Worm (Caenorhabditis elegans): Measurements from ENCODE around the gene oig-8.

The oig-8 gene

ce11 chrII:6667534-6667933, 18.6 kb upstream of the oig-8 start:
- TF ChIP-seq drap-1 (GFP tag; optimal IDR thresholded peaks at IDR 0.05) (no peak), ceh-43 (GFP tag; optimal IDR thresholded peaks at IDR 0.05) (no peak), ceh-39 (tag; optimal IDR thresholded peaks at IDR 0.05) (no peak), unc-62 (GFP tag; optimal IDR thresholded peaks at IDR 0.05) (no peak), nhr-2 (tag; optimal IDR thresholded peaks at IDR 0.05) (no peak), sptf-1 (tag; optimal IDR thresholded peaks at IDR 0.05) (no peak), blmp-1 (tag; optimal IDR thresholded peaks at IDR 0.05) (no peak), ham-2 (GFP tag; optimal IDR thresholded peaks at IDR 0.05) (no peak), unc-39 (tag; optimal IDR thresholded peaks at IDR 0.05) (no peak), snpc-4 (tag; optimal IDR thresholded peaks at IDR 0.05) (no peak), zip-8 (tag; optimal IDR thresholded peaks at IDR 0.05) (no peak), sem-2 (GFP tag; optimal IDR thresholded peaks at IDR 0.05) (no peak), nhr-28 (tag; optimal IDR thresholded peaks at IDR 0.05) (no peak)

- TF ChIP-seq pha-4 (tag; optimal IDR thresholded peaks at IDR 0.05) (no peak), bed-3 (GFP tag; optimal IDR thresholded peaks at IDR 0.05) (no peak), mab-5 (tag; optimal IDR thresholded peaks at IDR 0.05) (no peak), blmp-1 (tag; optimal IDR thresholded peaks at IDR 0.05) (no peak), elt-3 (tag; optimal IDR thresholded peaks at IDR 0.05) (no peak), cnd-1 (tag; optimal IDR thresholded peaks at IDR 0.05) (no peak), ceh-83 (GFP tag; optimal IDR thresholded peaks at IDR 0.05) (no peak)
These were observed 17.7 kb upstream of the oig-8 start, which contains the start of gene T19D12.1 for ce11 chrII:6666598-6666997. TSS of gene T19D12.1 (plus strand) at chrII:6666898.

ce11 chrII:6665908-6666307, 17.0 kb upstream of the oig-8 start:
- TF ChIP-seq nhr-12 (tag; optimal IDR thresholded peaks at IDR 0.05) (no peak), ceh-83 (GFP tag; optimal IDR thresholded peaks at IDR 0.05) (no peak), sptf-1 (tag; optimal IDR thresholded peaks at IDR 0.05) (no peak), nhr-28 (tag; optimal IDR thresholded peaks at IDR 0.05) (no peak), ceh-43 (GFP tag; optimal IDR thresholded peaks at IDR 0.05) (no peak), unc-62 (GFP tag; optimal IDR thresholded peaks at IDR 0.05) (no peak), ztf-11 (tag; optimal IDR thresholded peaks at IDR 0.05) (no peak), bed-3 (GFP tag; optimal IDR thresholded peaks at IDR 0.05) (no peak), mls-2 (tag; optimal IDR thresholded peaks at IDR 0.05) (no peak), nhr-76 (tag; optimal IDR thresholded peaks at IDR 0.05) (no peak), mep-1 (tag; optimal IDR thresholded peaks at IDR 0.05) (no peak), mab-5 (tag; optimal IDR thresholded peaks at IDR 0.05) (no peak), nhr-237 (tag; optimal IDR thresholded peaks at IDR 0.05) (no peak), blmp-1 (tag; optimal IDR thresholded peaks at IDR 0.05) (no peak), elt-3 (tag; optimal IDR thresholded peaks at IDR 0.05) (no peak), unc-120 (tag; optimal IDR thresholded peaks at IDR 0.05; ENCODE audit: poor library complexity, severe bottlenecking) (no peak), sem-2 (GFP tag; optimal IDR thresholded peaks at IDR 0.05) (no peak), flh-1 (GFP tag; optimal IDR thresholded peaks at IDR 0.05) (no peak)

- TF ChIP-seq mls-2 (tag; optimal IDR thresholded peaks at IDR 0.05) (no peak), lin-32 (GFP tag; optimal IDR thresholded peaks at IDR 0.05) (no peak), mab-5 (tag; optimal IDR thresholded peaks at IDR 0.05) (no peak), ces-1 (GFP tag; optimal IDR thresholded peaks at IDR 0.05) (no peak), pha-4 (tag; optimal IDR thresholded peaks at IDR 0.05) (no peak)
These were observed 14.9 kb upstream of the oig-8 start for ce11 chrII:6663799-6664198.

- no peak for TF ChIP-seq ceh-43 (GFP tag; optimal IDR thresholded peaks at IDR 0.05)
- TF ChIP-seq tbx-8 (GFP tag; optimal IDR thresholded peaks at IDR 0.05) = no peak
- no peak for TF ChIP-seq cnd-1 (tag; optimal IDR thresholded peaks at IDR 0.05)
These were observed 12.3 kb upstream of the oig-8 start, which contains the start of gene T19D12.2 for ce11 chrII:6661211-6661610. TSS of gene T19D12.2 (plus strand) at chrII:6661335.

- TF ChIP-seq mep-1 (tag; optimal IDR thresholded peaks at IDR 0.05) (no peak), snpc-4 (tag; optimal IDR thresholded peaks at IDR 0.05) (no peak), elt-3 (tag; optimal IDR thresholded peaks at IDR 0.05) (no peak), ces-1 (GFP tag; optimal IDR thresholded peaks at IDR 0.05) (no peak), lin-32 (GFP tag; optimal IDR thresholded peaks at IDR 0.05) (no peak), hlh-1 (tag; optimal IDR thresholded peaks at IDR 0.05) (no peak), nhr-237 (tag; optimal IDR thresholded peaks at IDR 0.05) (no peak), ztf-11 (tag; optimal IDR thresholded peaks at IDR 0.05) (no peak), pha-4 (tag; optimal IDR thresholded peaks at IDR 0.05) (no peak), tbx-8 (GFP tag; optimal IDR thresholded peaks at IDR 0.05) (no peak), cnd-1 (tag; optimal IDR thresholded peaks at IDR 0.05) (no peak), lin-13 (tag; optimal IDR thresholded peaks at IDR 0.05) (no peak), flh-1 (GFP tag; optimal IDR thresholded peaks at IDR 0.05) (no peak), nhr-12 (tag; optimal IDR thresholded peaks at IDR 0.05) (no peak), zip-8 (tag; optimal IDR thresholded peaks at IDR 0.05) (no peak), sem-2 (GFP tag; optimal IDR thresholded peaks at IDR 0.05) (no peak), mls-2 (tag; optimal IDR thresholded peaks at IDR 0.05) (no peak), ceh-83 (GFP tag; optimal IDR thresholded peaks at IDR 0.05) (no peak)
These were observed 9.8 kb upstream of the oig-8 start, which contains the start of gene T19D12.10 for ce11 chrII:6658766-6659165. TSS of gene T19D12.10 (minus strand) at chrII:6658866.
